Fruit fly (Drosophila melanogaster) whole organism: ENCODE results near the gene CG32365.

Experiments used
- Dll ChIP-seq: fragments of >200 bp; optimal IDR thresholded peaks from 2 replicates; lab custom pipeline; 2017
- EcR ChIP-seq, 2 experiments: fragments of >200 bp; optimal IDR thresholded peaks; 2 replicates each; lab custom pipeline; 2017; ENCODE audit warnings: missing biosample characterization in 2 of 2, missing genetic modification characterization in 2 of 2, missing genetic modification reagents in 2 of 2
- pan ChIP-seq: fragments of >200 bp; optimal IDR thresholded peaks from 2 replicates; lab custom pipeline; 2017
- psq ChIP-seq: fragments of >200 bp; optimal IDR thresholded peaks from 2 replicates; lab custom pipeline; 2017
- usp ChIP-seq: fragments of >200 bp; optimal IDR thresholded peaks from 2 replicates; lab custom pipeline; 2017; ENCODE audit warnings: missing biosample characterization, missing genetic modification characterization, mixed read lengths

DNA sequence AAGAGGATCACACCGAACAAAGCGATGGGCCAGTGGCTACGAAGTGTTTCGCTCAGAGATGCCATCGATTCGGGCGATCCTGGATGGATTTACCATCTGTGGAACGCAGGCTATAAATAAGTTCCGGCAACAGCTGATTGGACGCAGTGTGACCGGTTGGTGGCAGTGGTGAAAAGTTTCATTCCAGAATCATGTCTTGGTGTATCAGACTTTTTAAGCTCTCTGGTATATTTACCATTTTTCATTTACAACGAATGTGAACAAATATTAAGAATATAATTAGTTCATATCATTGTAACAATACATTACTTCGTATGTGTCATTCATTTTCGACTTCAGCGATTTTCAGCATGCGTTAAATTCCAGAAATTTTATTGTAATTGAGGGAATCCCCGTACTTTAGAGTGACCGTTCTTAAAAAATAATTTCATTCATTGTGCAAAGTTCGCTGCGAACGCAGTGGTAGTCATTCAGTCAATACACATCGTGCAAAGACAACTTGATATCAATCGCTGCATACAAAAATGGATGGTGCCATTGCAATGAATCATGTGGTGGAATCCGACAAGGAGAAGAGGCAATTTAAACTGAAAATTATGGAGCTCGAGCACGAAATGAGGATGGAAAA is 46.2 kb downstream of the CG32365 start, which contains the start of gene Tmem43:
- TF ChIP-seq Dll (lab: Kevin White, UChicago) (no peak), psq (lab: Kevin White, UChicago) (no peak), pan (lab: Kevin White, UChicago) (no peak), EcR (GFP tag; optimal IDR thresholded peaks at IDR 0.05; lab: Kevin White, UChicago) (no peak), usp (GFP tag; lab: Kevin White, UChicago) (no peak)
